Fruit fly (Drosophila melanogaster) whole organism, wandering third instar larva: ENCODE results near the gene CG32568.
A peak's percentile ranks its signal among the peaks of the same experiment; 100 is the strongest.

Source experiments
- Abd-B ChIP-seq: fragments of >200 bp; optimal IDR thresholded peaks from 2 replicates; lab custom pipeline; 2017; ENCODE audit warnings: missing biosample characterization, missing genetic modification characterization
- CG9705 ChIP-seq: fragments of 200-800 bp; sonication (Bioruptor generic); optimal IDR thresholded peaks from 2 replicates; lab custom pipeline; 2018; ENCODE audit warnings: missing biosample characterization, mild to moderate bottlenecking, missing genetic modification characterization
- Dif ChIP-seq: fragments of 200-275, 200-300 bp; sonication (Bioruptor generic); optimal IDR thresholded peaks from 2 replicates; lab custom pipeline; 2018; ENCODE audit warnings: missing biosample characterization, missing genetic modification characterization; ENCODE audit not compliant: partially characterized antibody
- HLH106 ChIP-seq: fragments of 200-800 bp; optimal IDR thresholded peaks from 3 replicates; lab custom pipeline; 2019; ENCODE audit warnings: missing biosample characterization, mild to moderate bottlenecking, missing genetic modification characterization, moderate library complexity
- Hr78 ChIP-seq: fragments of >200 bp; optimal IDR thresholded peaks from 2 replicates; lab custom pipeline; 2017; ENCODE audit warnings: missing biosample characterization, missing genetic modification characterization
- Mio ChIP-seq: sonication (Bioruptor generic); optimal IDR thresholded peaks from 2 replicates; lab custom pipeline; 2016; ENCODE audit warnings: missing biosample characterization, missing genetic modification characterization
- N ChIP-seq: fragments of >200 bp; optimal IDR thresholded peaks from 2 replicates; lab custom pipeline; 2018; ENCODE audit warnings: missing biosample characterization, missing external identifiers, missing genetic modification characterization
- Vsx2 ChIP-seq: fragments of 200-300, 225-300 bp; sonication (Bioruptor generic); optimal IDR thresholded peaks from 2 replicates; lab custom pipeline; 2018; ENCODE audit warnings: missing biosample characterization, missing genetic modification characterization; ENCODE audit not compliant: partially characterized antibody
- br ChIP-seq: fragments of 200-800 bp; sonication (Bioruptor generic); optimal IDR thresholded peaks from 2 replicates; lab custom pipeline; 2016; ENCODE audit warnings: missing biosample characterization, missing genetic modification characterization
- brk ChIP-seq: fragments of 200-800 bp; sonication (Bioruptor generic); optimal IDR thresholded peaks from 2 replicates; lab custom pipeline; 2016; ENCODE audit warnings: missing biosample characterization, mild to moderate bottlenecking, missing genetic modification characterization
- sage ChIP-seq: fragments of 200-800 bp; sonication (Bioruptor generic); optimal IDR thresholded peaks from 2 replicates; lab custom pipeline; 2016; ENCODE audit warnings: missing biosample characterization, mild to moderate bottlenecking, missing genetic modification characterization
- usp ChIP-seq: fragments of >200 bp; optimal IDR thresholded peaks from 2 replicates; lab custom pipeline; 2017; ENCODE audit warnings: missing biosample characterization, missing genetic modification characterization

DNA sequence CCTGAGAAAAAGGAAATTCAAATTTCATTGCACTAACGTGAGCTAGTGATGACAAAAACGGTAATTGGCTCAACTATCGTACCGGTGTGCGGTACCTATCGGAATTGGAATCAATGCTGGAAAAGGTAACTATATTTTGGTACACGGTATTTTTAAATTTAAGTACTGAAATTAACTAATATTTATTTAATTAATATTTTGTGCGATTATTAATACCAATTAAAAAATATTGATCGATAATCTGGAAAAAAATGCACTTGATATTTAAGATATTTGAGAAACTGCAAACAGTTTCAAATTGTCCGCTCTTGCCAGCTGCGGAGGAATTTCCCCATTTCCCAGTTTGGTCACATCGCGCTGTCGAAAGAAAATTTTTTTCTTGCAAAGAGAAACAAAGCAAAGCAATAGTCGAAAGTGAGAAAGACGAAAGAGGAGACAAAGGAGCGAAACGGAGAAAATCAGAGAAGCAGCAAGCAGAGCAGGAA, 46.8 kb downstream of the CG32568 start:
- TF ChIP-seq Abd-B (GFP tag; lab: Kevin White, UChicago) (no peak), sage (no peak), HLH106 (tag; lab: Kevin White, UChicago) (peak; percentile 23), usp (GFP tag; lab: Kevin White, UChicago) (no peak), N (GFP tag; lab: Kevin White, UChicago) (no peak), Hr78 (GFP tag; lab: Kevin White, UChicago) (no peak), CG9705 (GFP tag; lab: Kevin White, UChicago) (no peak), Mio (no peak), brk (GFP tag; lab: Kevin White, UChicago) (no peak), Vsx2 (GFP tag; lab: Kevin White, UChicago) (no peak), br (GFP tag; lab: Kevin White, UChicago) (no peak), Dif (GFP tag; lab: Kevin White, UChicago) (no peak)
